Fruit fly (Drosophila melanogaster) whole organism, embryonic: ENCODE measurements around the gene Bet1.

Source experiments
- ATbp ChIP-seq: fragments of 200-800 bp; sonication (Bioruptor generic); optimal IDR thresholded peaks from 2 replicates; lab custom pipeline; 2017; ENCODE audit warnings: missing biosample characterization, mild to moderate bottlenecking, missing genetic modification characterization, missing genetic modification reagents
- Blimp-1 ChIP-seq: fragments of 200-800 bp; sonication (Bioruptor generic); optimal IDR thresholded peaks from 3 replicates; lab custom pipeline; 2018; ENCODE audit warnings: missing biosample characterization, missing genetic modification characterization, mild to moderate bottlenecking, moderate library complexity, missing genetic modification reagents
- CG10979 ChIP-seq: fragments of 200-800 bp; sonication (Bioruptor generic); optimal IDR thresholded peaks from 2 replicates; lab custom pipeline; 2018; ENCODE audit warnings: missing biosample characterization, mild to moderate bottlenecking, missing genetic modification characterization, moderate library complexity
- CG11456 ChIP-seq: fragments of 200-800 bp; sonication (Bioruptor generic); IDR thresholded peaks from 3 replicates; pipeline ENCODE4 v1.3.6; 2022; ENCODE audit warnings: missing biosample characterization, missing genetic modification characterization
- CG13775 ChIP-seq: fragments of 200-800 bp; sonication (Bioruptor generic); optimal IDR thresholded peaks from 3 replicates; lab custom pipeline; 2017; ENCODE audit warnings: missing biosample characterization, mild to moderate bottlenecking, missing genetic modification characterization
- CG15269 ChIP-seq: fragments of 200-800 bp; sonication (Bioruptor generic); optimal IDR thresholded peaks from 2 replicates; lab custom pipeline; 2018; ENCODE audit warnings: missing biosample characterization, mild to moderate bottlenecking, missing genetic modification characterization, moderate library complexity
- CG17361 ChIP-seq: fragments of 200-800 bp; sonication (Bioruptor generic); IDR thresholded peaks from 3 replicates; pipeline ENCODE4 v1.3.6; 2022; ENCODE audit warnings: missing biosample characterization, missing genetic modification characterization
- CG33213 ChIP-seq: fragments of 200-800 bp; sonication (Bioruptor generic); optimal IDR thresholded peaks from 3 replicates; lab custom pipeline; 2016; ENCODE audit warnings: missing biosample characterization, missing genetic modification characterization
- CG34422 ChIP-seq: fragments of 200-800 bp; sonication (Bioruptor generic); IDR thresholded peaks from 3 replicates; pipeline ENCODE4 v1.3.6; 2022; ENCODE audit warnings: missing biosample characterization, missing genetic modification characterization
- CG4404 ChIP-seq: fragments of 200-800 bp; sonication (Bioruptor generic); IDR thresholded peaks from 2 replicates; pipeline ENCODE4 v1.3.6; 2022; ENCODE audit warnings: missing biosample characterization, missing genetic modification characterization
- CG4707 ChIP-seq: fragments of 200-800 bp; sonication (Bioruptor generic); optimal IDR thresholded peaks from 2 replicates; lab custom pipeline; 2018; ENCODE audit warnings: missing biosample characterization, mild to moderate bottlenecking, missing genetic modification characterization, moderate library complexity
- CG6254 ChIP-seq: fragments of 200-800 bp; sonication (Bioruptor generic); optimal IDR thresholded peaks from 3 replicates; lab custom pipeline; 2017; ENCODE audit warnings: mild to moderate bottlenecking, missing biosample characterization, missing genetic modification reagents, missing genetic modification characterization
- CG6272 ChIP-seq: fragments of 200-800 bp; sonication (Bioruptor generic); IDR thresholded peaks from 2 replicates; pipeline ENCODE4 v1.3.6; 2022; ENCODE audit warnings: missing biosample characterization, missing genetic modification characterization
- CG6765 ChIP-seq: fragments of 200-800 bp; sonication (Bioruptor generic); optimal IDR thresholded peaks from 3 replicates; lab custom pipeline; 2017; ENCODE audit warnings: missing biosample characterization, mild to moderate bottlenecking, missing genetic modification characterization
- CG7745 ChIP-seq: fragments of 200-800 bp; sonication (Bioruptor generic); optimal IDR thresholded peaks from 2 replicates; lab custom pipeline; 2018; ENCODE audit warnings: missing biosample characterization, mild to moderate bottlenecking, missing genetic modification characterization, moderate library complexity
- CG8290 ChIP-seq, 3 experiments: fragments of 200-800 bp; sonication (Bioruptor generic); optimal IDR thresholded peaks; 2 replicates each; lab custom pipeline; 2016 to 2019; ENCODE audit warnings: missing biosample characterization in 3 of 3, missing genetic modification characterization in 3 of 3, mild to moderate bottlenecking in 2 of 3, moderate library complexity in 1 of 3
- CG9932 ChIP-seq: fragments of 200-800 bp; sonication (Bioruptor generic); IDR thresholded peaks from 2 replicates; pipeline ENCODE4 v1.3.6; 2022; ENCODE audit warnings: missing biosample characterization, missing genetic modification characterization
- D19A ChIP-seq: fragments of 200-800 bp; optimal IDR thresholded peaks from 3 replicates; lab custom pipeline; 2019; ENCODE audit warnings: missing biosample characterization, mild to moderate bottlenecking, missing genetic modification characterization, moderate library complexity
- Dip2 ChIP-seq: fragments of 200-800 bp; sonication (Bioruptor generic); IDR thresholded peaks from 2 replicates; pipeline ENCODE4 v1.3.6; 2022; ENCODE audit warnings: missing biosample characterization, missing genetic modification characterization
- E2f2 ChIP-seq: fragments of 200-800 bp; sonication (Bioruptor generic); IDR thresholded peaks from 2 replicates; pipeline ENCODE4 v1.3.6; 2022; ENCODE audit warnings: missing biosample characterization, missing genetic modification characterization
- Gug ChIP-seq: fragments of 200-800 bp; sonication (Bioruptor generic); IDR thresholded peaks from 4 replicates; pipeline ENCODE4 v1.3.6; 2022; ENCODE audit warnings: missing biosample characterization, missing genetic modification characterization
- HHEX ChIP-seq: fragments of 200-800 bp; sonication (Bioruptor generic); optimal IDR thresholded peaks from 3 replicates; lab custom pipeline; 2017; ENCODE audit warnings: missing biosample characterization, mild to moderate bottlenecking, missing genetic modification characterization, missing genetic modification reagents
- MBD-R2 ChIP-seq: fragments of 200-800 bp; sonication (Bioruptor generic); IDR thresholded peaks from 2 replicates; pipeline ENCODE4 v1.3.6; 2022; ENCODE audit warnings: missing biosample characterization, missing genetic modification characterization
- Med ChIP-seq: fragments of 200-800 bp; sonication (Bioruptor generic); peaks from one replicate; lab custom pipeline; 2016; ENCODE audit warnings: missing biosample characterization, missing genetic modification characterization, mild to moderate bottlenecking, inconsistent platforms, moderate library complexity
- Mes4 ChIP-seq: fragments of 200-800 bp; sonication (Bioruptor generic); optimal IDR thresholded peaks from 2 replicates; lab custom pipeline; 2016; ENCODE audit warnings: missing biosample characterization, missing genetic modification characterization
- NFAT ChIP-seq: fragments of 200-800 bp; sonication (Bioruptor generic); IDR thresholded peaks from 2 replicates; pipeline ENCODE4 v1.3.6; 2022; ENCODE audit warnings: missing biosample characterization, missing genetic modification characterization
- Neu2 ChIP-seq: fragments of 200-800 bp; sonication (Bioruptor generic); optimal IDR thresholded peaks from 3 replicates; lab custom pipeline; 2016; ENCODE audit warnings: missing biosample characterization, missing genetic modification characterization, borderline replicate concordance
- Nf-YA ChIP-seq: fragments of 200-800 bp; sonication (Bioruptor generic); IDR thresholded peaks from 2 replicates; pipeline ENCODE4 v1.3.6; 2022; ENCODE audit warnings: missing biosample characterization, missing genetic modification characterization
- NfI ChIP-seq: fragments of 200-800 bp; sonication (Bioruptor generic); optimal IDR thresholded peaks from 3 replicates; lab custom pipeline; 2018; ENCODE audit warnings: missing biosample characterization, mild to moderate bottlenecking, missing genetic modification characterization, moderate library complexity
- Ravus ChIP-seq: fragments of 200-800 bp; sonication (Bioruptor generic); IDR thresholded peaks from 2 replicates; pipeline ENCODE4 v1.3.6; 2022; ENCODE audit warnings: missing biosample characterization, missing genetic modification characterization
- Usf ChIP-seq: fragments of 200-800 bp; sonication (Bioruptor generic); optimal IDR thresholded peaks from 2 replicates; lab custom pipeline; 2017; ENCODE audit warnings: missing genotype, missing biosample characterization, missing genetic modification characterization
- abd-A ChIP-seq: fragments of 200-800 bp; sonication (Bioruptor generic); optimal IDR thresholded peaks from 3 replicates; lab custom pipeline; 2019; ENCODE audit warnings: missing biosample characterization, mild to moderate bottlenecking, missing genetic modification characterization, moderate library complexity
- al ChIP-seq: fragments of 200-800 bp; sonication (Bioruptor generic); IDR thresholded peaks from 2 replicates; pipeline ENCODE4 v1.3.6; 2022; ENCODE audit warnings: missing biosample characterization, missing genetic modification characterization
- bbx ChIP-seq: fragments of 200-800 bp; sonication (Bioruptor generic); IDR thresholded peaks from 2 replicates; pipeline ENCODE4 v1.3.6; 2022; ENCODE audit warnings: missing biosample characterization, missing genetic modification characterization; ENCODE audit not compliant: partially characterized antibody
- br ChIP-seq: fragments of >200 bp; optimal IDR thresholded peaks from 2 replicates; lab custom pipeline; 2017
- bsh ChIP-seq, 2 experiments: fragments of 200-800 bp; sonication (Bioruptor generic); optimal IDR thresholded peaks; 2 replicates each; lab custom pipeline; 2017 to 2018; ENCODE audit warnings: mild to moderate bottlenecking in 2 of 2, missing biosample characterization in 2 of 2, missing genetic modification characterization in 2 of 2, moderate library complexity in 1 of 2
- chinmo ChIP-seq: fragments of 200-800 bp; sonication (Bioruptor generic); IDR thresholded peaks from 4 replicates; pipeline ENCODE4 v1.3.6; 2022; ENCODE audit warnings: missing biosample characterization, missing genetic modification characterization; ENCODE audit not compliant: partially characterized antibody
- cwo ChIP-seq: fragments of 200-800 bp; sonication (Bioruptor generic); optimal IDR thresholded peaks from 3 replicates; lab custom pipeline; 2017; ENCODE audit warnings: missing biosample characterization, missing genetic modification characterization, mild to moderate bottlenecking, moderate library complexity, missing genetic modification reagents
- dm ChIP-seq: fragments of 200-800 bp; sonication (Bioruptor generic); optimal IDR thresholded peaks from 3 replicates; lab custom pipeline; 2016; ENCODE audit warnings: missing biosample characterization, missing genetic modification characterization
- gfzf ChIP-seq: fragments of 200-800 bp; sonication (Bioruptor generic); optimal IDR thresholded peaks from 2 replicates; lab custom pipeline; 2016; ENCODE audit warnings: missing biosample characterization, mild to moderate bottlenecking, missing genetic modification characterization, moderate library complexity
- lbe ChIP-seq: fragments of 200-800 bp; sonication (Bioruptor generic); optimal IDR thresholded peaks from 2 replicates; lab custom pipeline; 2016; ENCODE audit warnings: missing biosample characterization, mild to moderate bottlenecking, missing genetic modification characterization
- mirr ChIP-seq: fragments of 200-800 bp; sonication (Bioruptor generic); optimal IDR thresholded peaks from 3 replicates; lab custom pipeline; 2018; ENCODE audit warnings: missing biosample characterization, mild to moderate bottlenecking, missing genetic modification characterization
- peb ChIP-seq: fragments of 200-800 bp; sonication (Bioruptor generic); IDR thresholded peaks from 2 replicates; pipeline ENCODE4 v1.3.6; 2022; ENCODE audit warnings: missing biosample characterization, missing genetic modification characterization
- pho ChIP-seq: fragments of 200-800 bp; sonication (Bioruptor generic); optimal IDR thresholded peaks from 2 replicates; lab custom pipeline; 2016; ENCODE audit warnings: missing biosample characterization, missing genetic modification characterization
- pzg ChIP-seq: fragments of 200-800 bp; sonication (Bioruptor generic); optimal IDR thresholded peaks from 3 replicates; lab custom pipeline; 2018; ENCODE audit warnings: missing biosample characterization, mild to moderate bottlenecking, missing genetic modification characterization, moderate library complexity
- schlank ChIP-seq: fragments of 200-800 bp; sonication (Bioruptor generic); optimal IDR thresholded peaks from 2 replicates; lab custom pipeline; 2018; ENCODE audit warnings: missing biosample characterization, mild to moderate bottlenecking, missing genetic modification characterization
- tio ChIP-seq: fragments of 200-800 bp; sonication (Bioruptor generic); optimal IDR thresholded peaks from 2 replicates; lab custom pipeline; 2017; ENCODE audit warnings: missing biosample characterization, missing genetic modification characterization, inconsistent platforms
- trem ChIP-seq: fragments of 200-800 bp; optimal IDR thresholded peaks from 3 replicates; lab custom pipeline; 2019; ENCODE audit warnings: missing biosample characterization, mild to moderate bottlenecking, missing genetic modification characterization, moderate library complexity

The Bet1 gene

DNA sequence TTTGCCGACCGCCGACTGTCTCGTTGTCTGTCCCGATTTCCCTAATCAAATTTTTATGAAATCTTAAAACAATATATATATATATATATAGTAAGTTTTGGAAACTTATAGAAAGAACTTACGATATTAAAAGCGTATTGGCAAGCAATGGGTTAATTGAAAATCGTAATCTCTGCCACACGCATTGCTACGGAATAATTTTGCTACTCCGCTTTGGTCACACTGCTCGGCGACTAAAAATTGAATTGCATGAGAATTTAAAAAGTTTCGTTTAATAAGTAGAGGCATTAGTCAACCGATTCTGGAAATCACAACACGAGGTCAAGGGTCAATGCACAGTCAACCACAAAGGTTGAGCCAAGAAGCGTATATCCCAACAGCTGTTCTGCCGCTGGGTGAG lies at the start of gene Bet1 (continued):
- TF ChIP-seq pzg (GFP tag; lab: Kevin White, UChicago) (peak; percentile 34), Gug (no peak), CG9932 (GFP tag; lab: Robert Waterston, UW) (peak; percentile 50), MBD-R2 (peak; percentile 55), schlank (tag; lab: Kevin White, UChicago) (no peak), peb (GFP tag; lab: Robert Waterston, UW) (no peak), CG13775 (GFP tag; lab: Kevin White, UChicago) (peak; percentile 25), gfzf (GFP tag; lab: Kevin White, UChicago) (peak; percentile 64), CG4404 (peak; percentile 24; the same call in 1 of the 2 replicates), Usf (GFP tag; lab: Kevin White, UChicago) (peak; percentile 11), E2f2 (GFP tag; lab: Robert Waterston, UW) (0 out of 2 replicates have a peak, but pooled peaks have one; percentile 20), NFAT (peak; percentile 14; the same call in 1 of the 2 replicates), CG15269 (peak; percentile 6), bsh (GFP tag; optimal IDR thresholded peaks at IDR 0.05; lab: Kevin White, UChicago) (peak in 1 of 2 experiments; percentile 14), trem (tag; lab: Kevin White, UChicago) (peak; percentile 21), bbx (GFP tag; lab: Robert Waterston, UW) (0 out of 2 replicates have a peak, but pooled peaks have one; percentile 21), CG7745 (tag; lab: Kevin White, UChicago) (no peak), Ravus (GFP tag; lab: Robert Waterston, UW) (no peak), CG6272 (GFP tag; lab: Robert Waterston, UW) (peak; percentile 50; the same call in 1 of the 2 replicates), NfI (peak; percentile 25)

DNA sequence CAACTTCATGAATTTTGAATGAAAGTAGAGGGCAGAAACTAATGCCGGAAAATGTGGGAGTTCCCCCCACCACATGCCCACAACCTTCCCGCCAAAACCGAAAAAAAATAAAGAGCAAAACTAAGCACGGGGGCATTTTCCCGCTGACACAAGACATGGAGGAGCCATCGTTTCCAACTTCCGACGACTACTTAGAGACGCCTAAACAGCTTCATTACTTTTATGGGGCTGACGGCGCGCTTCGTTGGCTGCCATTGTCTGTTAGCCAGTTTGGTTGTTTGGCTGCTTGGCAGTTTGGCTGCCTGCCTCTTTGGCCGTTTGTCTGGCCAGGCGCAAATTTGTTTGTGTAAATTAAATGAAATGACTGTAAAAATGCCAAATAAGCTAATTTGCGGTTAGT lies 47.0 kb upstream of the Bet1 start:
- TF ChIP-seq tio = no peak
- TF ChIP-seq mirr (GFP tag; lab: Kevin White, UChicago) = no peak
- TF ChIP-seq bbx (GFP tag; lab: Robert Waterston, UW) = no peak
- no peak for TF ChIP-seq CG6765 (GFP tag; lab: Kevin White, UChicago)
- no peak for TF ChIP-seq CG8290 (GFP tag; optimal IDR thresholded peaks at IDR 0.05; lab: Kevin White, UChicago)
- peak in 1 of 2 experiments; percentile 10 for TF ChIP-seq CG8290 (tag; optimal IDR thresholded peaks at IDR 0.05; lab: Kevin White, UChicago)
- peak; percentile 57 for TF ChIP-seq Med (GFP tag; lab: Kevin White, UChicago)
- no peak for TF ChIP-seq ATbp (GFP tag; lab: Kevin White, UChicago)
- no peak for TF ChIP-seq Blimp-1 (GFP tag; lab: Kevin White, UChicago)
- no peak for TF ChIP-seq HHEX
- TF ChIP-seq abd-A (tag; lab: Kevin White, UChicago) = peak; percentile 88
- TF ChIP-seq CG9932 (GFP tag; lab: Robert Waterston, UW) = peak; percentile 26; the same call in 1 of the 2 replicates
- TF ChIP-seq chinmo (GFP tag; lab: Robert Waterston, UW) = 0 out of 4 replicates have a peak, but pooled peaks have one; percentile 32
- TF ChIP-seq, all 482 proteins: peak for 5

DNA sequence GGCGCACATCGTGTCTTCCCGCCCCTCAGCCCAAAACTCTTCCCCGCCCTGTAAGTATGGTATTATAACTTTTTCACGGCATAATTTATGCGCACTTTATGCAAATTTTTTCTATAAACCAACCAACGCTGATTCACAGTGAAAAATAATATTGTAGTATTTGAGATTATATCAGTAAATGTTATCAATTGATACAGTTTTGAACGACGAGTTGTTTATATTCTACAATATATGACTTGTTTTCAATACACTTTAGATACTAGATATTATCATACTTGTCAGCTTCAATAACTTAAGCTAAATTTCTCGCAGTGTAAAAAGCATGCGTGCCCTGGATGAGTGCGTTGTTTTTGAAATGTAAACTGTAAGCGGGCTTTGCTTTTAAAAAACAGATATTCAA lies 44.8 kb upstream of the Bet1 start:
- TF ChIP-seq CG34422 (GFP tag; lab: Robert Waterston, UW) = no peak
- TF ChIP-seq dm = no peak
- no peak for TF ChIP-seq pho (GFP tag; lab: Kevin White, UChicago)
- peak; percentile 46 for TF ChIP-seq abd-A (tag; lab: Kevin White, UChicago)
- TF ChIP-seq Neu2 (GFP tag; lab: Kevin White, UChicago) = no peak
- no peak for TF ChIP-seq Mes4 (GFP tag; lab: Kevin White, UChicago)
- no peak for TF ChIP-seq lbe (GFP tag; lab: Kevin White, UChicago)
- TF ChIP-seq br (lab: Kevin White, UChicago) = no peak
- no peak for TF ChIP-seq CG33213 (GFP tag; lab: Kevin White, UChicago)
- no peak for TF ChIP-seq CG6254 (GFP tag; lab: Kevin White, UChicago)
- peak; percentile 62 for TF ChIP-seq cwo (GFP tag; lab: Kevin White, UChicago)
- TF ChIP-seq CG11456 = no peak
- no peak for TF ChIP-seq CG7745 (tag; lab: Kevin White, UChicago)
- TF ChIP-seq Dip2 = no peak
- TF ChIP-seq D19A = peak; percentile 43
- TF ChIP-seq CG10979 (tag; lab: Kevin White, UChicago) = no peak
- TF ChIP-seq Nf-YA (GFP tag; lab: Robert Waterston, UW) = no peak
- TF ChIP-seq CG4707 = no peak
- peak; percentile 35; the same call in 1 of the 2 replicates for TF ChIP-seq al (GFP tag; lab: Robert Waterston, UW)
- TF ChIP-seq CG17361 (GFP tag; lab: Robert Waterston, UW) = 0 out of 3 replicates have a peak, but pooled peaks have one; percentile 46
